Fruit fly (Drosophila melanogaster) whole organism, embryonic: ENCODE measurements around the gene Fpgs1.

Experiments
- Awh ChIP-seq: fragments of 200-800 bp; sonication (Bioruptor generic); IDR thresholded peaks from 2 replicates; pipeline ENCODE4, ENCODE4 v1.3.6; 2022; ENCODE audit warnings: missing biosample characterization, missing genetic modification characterization
- CG10267 ChIP-seq: fragments of 200-800 bp; sonication (Bioruptor generic); optimal IDR thresholded peaks from 2 replicates; lab custom pipeline; 2018; ENCODE audit warnings: missing biosample characterization, mild to moderate bottlenecking, missing genetic modification characterization, moderate library complexity
- CG10462 ChIP-seq: fragments of 200-800 bp; sonication (Bioruptor generic); optimal IDR thresholded peaks from 2 replicates; lab custom pipeline; 2016; ENCODE audit warnings: missing biosample characterization, missing genetic modification characterization
- CG10565 ChIP-seq: fragments of 200-800 bp; sonication (Bioruptor generic); optimal IDR thresholded peaks from 3 replicates; lab custom pipeline; 2016; ENCODE audit warnings: missing biosample characterization, mild to moderate bottlenecking, missing genetic modification characterization
- CG11085 ChIP-seq: fragments of 200-800 bp; sonication (Bioruptor generic); IDR thresholded peaks from 2 replicates; pipeline ENCODE4 v1.3.6; 2022; ENCODE audit warnings: missing biosample characterization, missing genetic modification characterization
- CG11504 ChIP-seq: fragments of 200-800 bp; sonication (Bioruptor generic); optimal IDR thresholded peaks from 3 replicates; lab custom pipeline; 2019; ENCODE audit warnings: missing biosample characterization, mild to moderate bottlenecking, missing genetic modification characterization, moderate library complexity
- CG14667 ChIP-seq: fragments of 200-800 bp; sonication (Bioruptor generic); IDR thresholded peaks from 2 replicates; pipeline ENCODE4 v1.3.6; 2022; ENCODE audit warnings: missing biosample characterization, missing genetic modification characterization
- CG1647 ChIP-seq: fragments of 200-800 bp; sonication (Bioruptor generic); optimal IDR thresholded peaks from 3 replicates; lab custom pipeline; 2016; ENCODE audit warnings: missing biosample characterization, missing genetic modification characterization
- CG16813 ChIP-seq: fragments of 200-800 bp; sonication (Bioruptor generic); IDR thresholded peaks from 3 replicates; pipeline ENCODE4 v1.3.6; 2022; ENCODE audit warnings: missing biosample characterization, missing genetic modification characterization; ENCODE audit not compliant: partially characterized antibody
- CG17328 ChIP-seq: fragments of 200-800 bp; sonication (Bioruptor generic); IDR thresholded peaks from 2 replicates; pipeline ENCODE4 v1.3.6; 2022; ENCODE audit warnings: missing biosample characterization, missing genetic modification characterization
- CG17361 ChIP-seq: fragments of 200-800 bp; sonication (Bioruptor generic); IDR thresholded peaks from 3 replicates; pipeline ENCODE4 v1.3.6; 2022; ENCODE audit warnings: missing biosample characterization, missing genetic modification characterization
- CG31224 ChIP-seq: fragments of 200-800 bp; sonication (Bioruptor generic); IDR thresholded peaks from 2 replicates; pipeline ENCODE4 v1.3.6; 2022; ENCODE audit warnings: missing biosample characterization, missing genetic modification characterization
- CG34376 ChIP-seq: fragments of 200-800 bp; sonication (Bioruptor generic); optimal IDR thresholded peaks from 2 replicates; lab custom pipeline; 2018; ENCODE audit warnings: missing biosample characterization, mild to moderate bottlenecking, missing genetic modification characterization
- CG5180 ChIP-seq: fragments of 200-800 bp; sonication (Bioruptor generic); optimal IDR thresholded peaks from 3 replicates; lab custom pipeline; 2017; ENCODE audit warnings: missing biosample characterization, missing genetic modification characterization, mild to moderate bottlenecking, moderate library complexity, missing genetic modification reagents
- CG6813 ChIP-seq: fragments of 200-800 bp; sonication (Bioruptor generic); optimal IDR thresholded peaks from 2 replicates; lab custom pipeline; 2017; ENCODE audit warnings: missing biosample characterization, missing genetic modification characterization, mild to moderate bottlenecking, moderate library complexity, missing genetic modification reagents
- CG6854 ChIP-seq: fragments of 200-800 bp; sonication (Bioruptor generic); optimal IDR thresholded peaks from 3 replicates; lab custom pipeline; 2017; ENCODE audit warnings: missing biosample characterization, mild to moderate bottlenecking, missing genetic modification characterization
- CG8765 ChIP-seq: fragments of 200-800 bp; sonication (Bioruptor generic); IDR thresholded peaks from 2 replicates; pipeline ENCODE4 v1.3.6; 2022; ENCODE audit warnings: missing biosample characterization, missing genetic modification characterization
- CG9215 ChIP-seq: fragments of 200-800 bp; sonication (Bioruptor generic); IDR thresholded peaks from 2 replicates; pipeline ENCODE4 v1.3.6; 2022; ENCODE audit warnings: missing biosample characterization, missing genetic modification characterization
- CoRest ChIP-seq: fragments of 200-800 bp; sonication (Bioruptor generic); optimal IDR thresholded peaks from 3 replicates; lab custom pipeline; 2018; ENCODE audit warnings: missing biosample characterization, mild to moderate bottlenecking, missing genetic modification characterization, moderate library complexity
- Fer1 ChIP-seq: fragments of 200-800 bp; sonication (Bioruptor generic); optimal IDR thresholded peaks from 2 replicates; lab custom pipeline; 2017; ENCODE audit warnings: missing biosample characterization, mild to moderate bottlenecking, missing genetic modification characterization
- H2.0 ChIP-seq: fragments of 200-800 bp; sonication (Bioruptor generic); IDR thresholded peaks from 2 replicates; pipeline ENCODE4 v1.3.6; 2022; ENCODE audit warnings: missing biosample characterization, missing genetic modification characterization
- HLHmδ ChIP-seq: fragments of 200-800 bp; sonication (Bioruptor generic); optimal IDR thresholded peaks from 2 replicates; lab custom pipeline; 2018; ENCODE audit warnings: missing biosample characterization, mild to moderate bottlenecking, missing genetic modification characterization, moderate library complexity
- Hsf ChIP-seq: fragments of 200-800 bp; sonication (Bioruptor generic); optimal IDR thresholded peaks from 3 replicates; lab custom pipeline; 2016; ENCODE audit warnings: missing biosample characterization, missing genetic modification characterization
- Jarid2 ChIP-seq: fragments of 200-800 bp; sonication (Bioruptor generic); optimal IDR thresholded peaks from 3 replicates; lab custom pipeline; 2017; ENCODE audit warnings: mild to moderate bottlenecking, missing biosample characterization, missing genetic modification reagents, missing genetic modification characterization
- Mad ChIP-seq: fragments of 200-800 bp; sonication (Bioruptor generic); optimal IDR thresholded peaks from 2 replicates; lab custom pipeline; 2016; ENCODE audit warnings: missing biosample characterization, missing genetic modification characterization
- Max ChIP-seq: fragments of 200-800 bp; sonication (Bioruptor generic); optimal IDR thresholded peaks from 2 replicates; lab custom pipeline; 2016; ENCODE audit warnings: missing biosample characterization, mild to moderate bottlenecking, missing genetic modification characterization
- Sox102F ChIP-seq: fragments of 200-800 bp; sonication (Bioruptor generic); optimal IDR thresholded peaks from 2 replicates; lab custom pipeline; 2018; ENCODE audit warnings: missing biosample characterization, mild to moderate bottlenecking, missing genetic modification characterization, moderate library complexity
- TFAM ChIP-seq: fragments of 200-800 bp; sonication (Bioruptor generic); optimal IDR thresholded peaks from 2 replicates; lab custom pipeline; 2017; ENCODE audit warnings: missing biosample characterization, missing genetic modification characterization, inconsistent platforms
- Xrp1 ChIP-seq: fragments of 200-800 bp; sonication (Bioruptor generic); IDR thresholded peaks from 2 replicates; pipeline ENCODE4 v1.3.6; 2022; ENCODE audit warnings: missing biosample characterization, missing genetic modification characterization
- al ChIP-seq: fragments of 200-800 bp; sonication (Bioruptor generic); IDR thresholded peaks from 2 replicates; pipeline ENCODE4 v1.3.6; 2022; ENCODE audit warnings: missing biosample characterization, missing genetic modification characterization
- bigmax ChIP-seq: fragments of 200-800 bp; sonication (Bioruptor generic); optimal IDR thresholded peaks from 2 replicates; lab custom pipeline; 2018; ENCODE audit warnings: missing biosample characterization, mild to moderate bottlenecking, missing genetic modification characterization
- gem ChIP-seq: fragments of 200-800 bp; sonication (Bioruptor generic); optimal IDR thresholded peaks from 2 replicates; lab custom pipeline; 2019; ENCODE audit warnings: missing biosample characterization, mild to moderate bottlenecking, missing genetic modification characterization, moderate library complexity
- insv ChIP-seq, 2 experiments: fragments of 200-800 bp; sonication (Bioruptor generic); optimal IDR thresholded peaks; 3 replicates each; lab custom pipeline; 2016 to 2018; ENCODE audit warnings: missing biosample characterization in 2 of 2, missing genetic modification characterization in 2 of 2
- knrl ChIP-seq: fragments of 200-800 bp; sonication (Bioruptor generic); IDR thresholded peaks from 3 replicates; pipeline ENCODE4 v1.3.6; 2022; ENCODE audit warnings: missing biosample characterization, missing genetic modification characterization; ENCODE audit not compliant: partially characterized antibody
- lilli ChIP-seq: fragments of 200-800 bp; sonication (Bioruptor generic); optimal IDR thresholded peaks from 3 replicates; lab custom pipeline; 2016; ENCODE audit warnings: missing biosample characterization, missing genetic modification characterization
- lola ChIP-seq, 3 experiments: fragments of >200 bp in 2 of 3; fragments of 200-800 bp in 1 of 3; sonication (Bioruptor generic) in 1 of 3; optimal IDR thresholded peaks; 2 replicates each; lab custom pipeline; 2017 to 2019; ENCODE audit warnings: missing biosample characterization in 3 of 3, missing genetic modification characterization in 3 of 3, mild to moderate bottlenecking in 1 of 3, moderate library complexity in 1 of 3
- mam ChIP-seq: fragments of 200-800 bp; sonication (Bioruptor generic); optimal IDR thresholded peaks from 3 replicates; lab custom pipeline; 2016; ENCODE audit warnings: missing biosample characterization, missing genetic modification characterization
- pros ChIP-seq: fragments of 200-800 bp; sonication (Bioruptor generic); optimal IDR thresholded peaks from 3 replicates; lab custom pipeline; 2019; ENCODE audit warnings: missing biosample characterization, mild to moderate bottlenecking, missing genetic modification characterization, moderate library complexity
- pum ChIP-seq: fragments of 200-800 bp; sonication (Bioruptor generic); optimal IDR thresholded peaks from 2 replicates; lab custom pipeline; 2016; ENCODE audit warnings: missing biosample characterization, missing genetic modification characterization
- ro ChIP-seq: fragments of 200-800 bp; sonication (Bioruptor generic); IDR thresholded peaks from 2 replicates; pipeline ENCODE4 v1.3.6; 2022; ENCODE audit warnings: missing biosample characterization, missing genetic modification characterization
- slbo ChIP-seq: fragments of 200-800 bp; sonication (Bioruptor generic); IDR thresholded peaks from 2 replicates; pipeline ENCODE4 v1.3.6; 2022; ENCODE audit warnings: missing biosample characterization, missing genetic modification characterization
- sr ChIP-seq: fragments of 200-800 bp; sonication (Bioruptor generic); IDR thresholded peaks from 3 replicates; pipeline ENCODE4 v1.3.6; 2022; ENCODE audit warnings: missing biosample characterization, missing genetic modification characterization
- tio ChIP-seq: fragments of 200-800 bp; sonication (Bioruptor generic); optimal IDR thresholded peaks from 2 replicates; lab custom pipeline; 2017; ENCODE audit warnings: missing biosample characterization, missing genetic modification characterization, inconsistent platforms

Fpgs1 gene

dm6 chrX:12662679-12663463 is 51.2 kb downstream of the Fpgs1 start (continued):
- TF ChIP-seq insv (GFP tag; optimal IDR thresholded peaks at IDR 0.05; lab: Kevin White, UChicago): no peak
- no peak for TF ChIP-seq CG17361 (GFP tag; lab: Robert Waterston, UW)
- no peak for TF ChIP-seq slbo (GFP tag; lab: Robert Waterston, UW)
- TF ChIP-seq CG10267 (tag; lab: Kevin White, UChicago): peak; percentile 18
- TF ChIP-seq CG8765 (GFP tag; lab: Robert Waterston, UW): no peak
- no peak for TF ChIP-seq Jarid2 (GFP tag; lab: Kevin White, UChicago)
- peak; percentile 38 for TF ChIP-seq CG11504
- peak in 1 of 3 experiments; percentile 13 for TF ChIP-seq lola (GFP tag; optimal IDR thresholded peaks at IDR 0.05; lab: Kevin White, UChicago)
- TF ChIP-seq CG11085 (GFP tag; lab: Robert Waterston, UW): no peak
- no peak for TF ChIP-seq H2.0 (GFP tag; lab: Robert Waterston, UW)
- no peak for TF ChIP-seq tio
- TF ChIP-seq CoRest: peak; percentile 25
- TF ChIP-seq CG6854: no peak
- TF ChIP-seq knrl: no peak
- no peak for TF ChIP-seq pum (GFP tag; lab: Kevin White, UChicago)
- peak; percentile 37; the same call in 1 of the 2 replicates for TF ChIP-seq Xrp1 (GFP tag; lab: Robert Waterston, UW)
- TF ChIP-seq CG17328 (GFP tag; lab: Robert Waterston, UW): 0 out of 2 replicates have a peak, but pooled peaks have one; percentile 11
- no peak for TF ChIP-seq Fer1 (GFP tag; lab: Kevin White, UChicago)
- no peak for TF ChIP-seq Awh (GFP tag; lab: Robert Waterston, UW)
- TF ChIP-seq gem (tag; lab: Kevin White, UChicago): peak; percentile 63
- TF ChIP-seq TFAM: no peak
- no peak for TF ChIP-seq ro
- no peak for TF ChIP-seq bigmax (GFP tag; lab: Kevin White, UChicago)
- no peak for TF ChIP-seq al
- TF ChIP-seq CG9215 (GFP tag; lab: Robert Waterston, UW): no peak
- no peak for TF ChIP-seq sr (GFP tag; lab: Robert Waterston, UW)
- TF ChIP-seq pros (GFP tag; lab: Kevin White, UChicago): no peak
- TF ChIP-seq CG10565 (GFP tag; lab: Kevin White, UChicago): no peak
- no peak for TF ChIP-seq HLHmδ
- peak; percentile 37 for TF ChIP-seq Sox102F (GFP tag; lab: Kevin White, UChicago)
- TF ChIP-seq CG5180: no peak
- no peak for TF ChIP-seq Max (GFP tag; lab: Kevin White, UChicago)
- no peak for TF ChIP-seq Mad (GFP tag; lab: Kevin White, UChicago)
- TF ChIP-seq Hsf (GFP tag; lab: Kevin White, UChicago): no peak
- TF ChIP-seq CG10462 (GFP tag; lab: Kevin White, UChicago): no peak
- no peak for TF ChIP-seq CG6813 (GFP tag; lab: Kevin White, UChicago)
- TF ChIP-seq CG34376 (GFP tag; lab: Kevin White, UChicago): no peak
- TF ChIP-seq mam: no peak
- TF ChIP-seq lilli (GFP tag; lab: Kevin White, UChicago): no peak
- TF ChIP-seq CG1647 (GFP tag; lab: Kevin White, UChicago): no peak
- no peak for TF ChIP-seq CG14667 (GFP tag; lab: Robert Waterston, UW)
- no peak for TF ChIP-seq CG16813 (GFP tag; lab: Robert Waterston, UW)
- no peak for TF ChIP-seq CG31224 (GFP tag; lab: Robert Waterston, UW)
- TF ChIP-seq, all 482 proteins: peak for 48
